Worm (Caenorhabditis elegans) whole organism, midembryonic: ENCODE results near the gene C05B5.8.
"Not testable (repeated sequence)": the region's sequence is repeated elsewhere in the genome, so short reads cannot be mapped to it uniquely, and the experiment has no call there.

Experiments
- cog-1 ChIP-seq: sonication (generic microtip); optimal IDR thresholded peaks from 2 replicates; lab custom pipeline; 2016; ENCODE audit warnings: missing genetic modification characterization, missing compliant biosample characterization
- flt-1 ChIP-seq: fragments of 200-800 bp; sonication (Bioruptor generic); IDR thresholded peaks from 2 replicates; pipeline ENCODE4 v1.3.6; 2022; ENCODE audit warnings: missing genetic modification characterization, missing compliant biosample characterization
- med-1 ChIP-seq: sonication (generic microtip); optimal IDR thresholded peaks from 2 replicates; lab custom pipeline; 2017; ENCODE audit warnings: missing genetic modification characterization, mild to moderate bottlenecking, missing compliant biosample characterization, antibody characterized with exemption, missing genetic modification reagents; ENCODE audit not compliant: insufficient read depth
- ref-1 ChIP-seq: fragments of 200-800 bp; sonication (Bioruptor generic); conservative IDR thresholded peaks from 2 replicates; pipeline ENCODE4 v1.3.6; 2022; ENCODE audit warnings: missing genetic modification reagents, missing genetic modification characterization, missing compliant biosample characterization
- ztf-29 ChIP-seq: fragments of 200-800 bp; sonication (Bioruptor generic); IDR thresholded peaks from 2 replicates; pipeline ENCODE4 v1.3.6; 2022; ENCODE audit warnings: missing genetic modification reagents, missing genetic modification characterization, missing compliant biosample characterization

DNA sequence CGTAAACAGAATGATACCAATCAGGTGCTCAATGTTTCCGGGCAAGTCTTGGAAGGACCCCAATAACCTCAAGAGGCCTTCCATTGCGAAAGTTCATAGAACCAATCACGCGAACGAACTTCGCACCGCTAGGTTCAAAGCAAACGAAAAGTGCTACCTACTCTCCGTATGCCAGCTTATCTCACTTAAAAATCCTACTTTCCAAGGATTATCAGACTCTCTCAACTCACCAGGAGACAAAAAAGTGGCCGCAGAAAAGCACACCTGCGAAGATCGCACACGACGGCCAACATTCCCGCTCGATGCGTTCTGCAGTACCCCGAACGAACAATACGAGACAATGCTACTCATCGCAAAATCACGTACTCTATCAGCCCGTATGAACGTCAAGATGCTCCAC, 46.7 kb upstream of the C05B5.8 start, which contains the start of gene T16G12.12:
- TF ChIP-seq ref-1 (GFP tag; lab: Robert Waterston, UW); flt-1 (GFP tag; lab: Robert Waterston, UW); med-1; ztf-29 (GFP tag; lab: Robert Waterston, UW); cog-1: not testable (repeated sequence)
